Fruit fly (Drosophila melanogaster): ENCODE data around the gene CG14022.

CG14022 gene

dm6 chr2L:5300785-5301616 is 27.7 kb downstream of the CG14022 start:
- TF ChIP-seq CG13204 (GFP tag; optimal IDR thresholded peaks at IDR 0.05) (peak; percentile 89), CG34367 (tag; optimal IDR thresholded peaks at IDR 0.05) (no peak), CG14655 (GFP tag; optimal IDR thresholded peaks at IDR 0.05) (no peak), EcR (GFP tag; optimal IDR thresholded peaks at IDR 0.05) (peak; percentile 78), Snoo (tag; optimal IDR thresholded peaks at IDR 0.05) (no peak), CG17806 (tag; optimal IDR thresholded peaks at IDR 0.05) (no peak), Pif1B (GFP tag; optimal IDR thresholded peaks at IDR 0.05) (peak; percentile 4), Ets98B (GFP tag; IDR thresholded peaks at IDR 0.05) (peak; percentile 37; the same call in 1 of the 2 replicates)

- TF ChIP-seq EcR (GFP tag; optimal IDR thresholded peaks at IDR 0.05): peak; percentile 47
- no peak for TF ChIP-seq Pif1B (GFP tag; optimal IDR thresholded peaks at IDR 0.05)
- TF ChIP-seq fd96Ca (GFP tag; IDR thresholded peaks at IDR 0.05): no peak
These were observed 28.4 kb downstream of the CG14022 start for dm6 chr2L:5300237-5300668.

dm6 chr2L:5299628-5299986 is 29.1 kb downstream of the CG14022 start:
- TF ChIP-seq CG4496 (GFP tag; IDR thresholded peaks at IDR 0.05) (0 out of 3 replicates have a peak, but pooled peaks have one; percentile 1), Ets98B (GFP tag; IDR thresholded peaks at IDR 0.05) (no peak), gl (tag; optimal IDR thresholded peaks at IDR 0.05) (no peak)

dm6 chr2L:5298978-5299627 is 29.6 kb downstream of the CG14022 start:
- TF ChIP-seq CG4496 (GFP tag; IDR thresholded peaks at IDR 0.05) (peak; percentile 60; the same call in 2 of the 3 replicates), CG13204 (GFP tag; optimal IDR thresholded peaks at IDR 0.05) (no peak), CG15710 (tag; optimal IDR thresholded peaks at IDR 0.05) (peak; percentile 53), CG10348 (GFP tag; IDR thresholded peaks at IDR 0.05) (no peak), CG9948 (tag; optimal IDR thresholded peaks at IDR 0.05) (peak; percentile 42), Pif1A (GFP tag; optimal IDR thresholded peaks at IDR 0.05) (peak; percentile 73), EcR (GFP tag; optimal IDR thresholded peaks at IDR 0.05) (no peak), CG14655 (GFP tag; optimal IDR thresholded peaks at IDR 0.05) (peak; percentile 45), CG34367 (tag; optimal IDR thresholded peaks at IDR 0.05) (no peak), CG8301 (tag; optimal IDR thresholded peaks at IDR 0.05) (peak; percentile 54), CG17806 (tag; optimal IDR thresholded peaks at IDR 0.05) (peak; percentile 27), rn (GFP tag; IDR thresholded peaks at IDR 0.05) (no peak), CG12605 (GFP tag; IDR thresholded peaks at IDR 0.05) (no peak), CG8159 (tag; optimal IDR thresholded peaks at IDR 0.05) (peak; percentile 40), Pif1B (GFP tag; optimal IDR thresholded peaks at IDR 0.05) (peak; percentile 6), CG32121 (GFP tag; IDR thresholded peaks at IDR 0.05) (peak; percentile 73), Ets98B (GFP tag; IDR thresholded peaks at IDR 0.05) (no peak), fd96Ca (GFP tag; IDR thresholded peaks at IDR 0.05) (0 out of 3 replicates have a peak, but pooled peaks have one; percentile 27), D1 (tag; optimal IDR thresholded peaks at IDR 0.05) (no peak), gl (tag; optimal IDR thresholded peaks at IDR 0.05) (no peak), Snoo (tag; optimal IDR thresholded peaks at IDR 0.05) (peak; percentile 78)

- TF ChIP-seq CG34367 (tag; optimal IDR thresholded peaks at IDR 0.05) (no peak), gl (tag; optimal IDR thresholded peaks at IDR 0.05) (no peak), Pif1A (GFP tag; optimal IDR thresholded peaks at IDR 0.05) (no peak), CG4496 (GFP tag; IDR thresholded peaks at IDR 0.05) (no peak), Ets98B (GFP tag; IDR thresholded peaks at IDR 0.05) (no peak), CG8159 (tag; optimal IDR thresholded peaks at IDR 0.05) (no peak), CG32121 (GFP tag; IDR thresholded peaks at IDR 0.05) (no peak), CG8301 (tag; optimal IDR thresholded peaks at IDR 0.05) (no peak), Pif1B (GFP tag; optimal IDR thresholded peaks at IDR 0.05) (no peak)
These were observed 30.7 kb downstream of the CG14022 start for dm6 chr2L:5297961-5298311.

- TF ChIP-seq Snoo (tag; optimal IDR thresholded peaks at IDR 0.05): peak; percentile 91
- no peak for TF ChIP-seq CG9948 (tag; optimal IDR thresholded peaks at IDR 0.05)
- TF ChIP-seq CG34367 (tag; optimal IDR thresholded peaks at IDR 0.05): no peak
- peak; percentile 34; the same call in 1 of the 2 replicates for TF ChIP-seq CG32121 (GFP tag; IDR thresholded peaks at IDR 0.05)
- TF ChIP-seq D1 (tag; optimal IDR thresholded peaks at IDR 0.05): no peak
- peak; percentile 28 for TF ChIP-seq Pif1B (GFP tag; optimal IDR thresholded peaks at IDR 0.05)
- no peak for TF ChIP-seq rn (GFP tag; IDR thresholded peaks at IDR 0.05)
- no peak for TF ChIP-seq CG17806 (tag; optimal IDR thresholded peaks at IDR 0.05)
- no peak for TF ChIP-seq CG12605 (GFP tag; IDR thresholded peaks at IDR 0.05)
- TF ChIP-seq CG14655 (GFP tag; optimal IDR thresholded peaks at IDR 0.05): peak; percentile 54
- TF ChIP-seq CG15710 (tag; optimal IDR thresholded peaks at IDR 0.05): no peak
- TF ChIP-seq fd96Ca (GFP tag; IDR thresholded peaks at IDR 0.05): 0 out of 3 replicates have a peak, but pooled peaks have one; percentile 23
- TF ChIP-seq EcR (GFP tag; optimal IDR thresholded peaks at IDR 0.05): no peak
- no peak for TF ChIP-seq CG8159 (tag; optimal IDR thresholded peaks at IDR 0.05)
- TF ChIP-seq gl (tag; optimal IDR thresholded peaks at IDR 0.05): no peak
- TF ChIP-seq CG13204 (GFP tag; optimal IDR thresholded peaks at IDR 0.05): no peak
- 0 out of 2 replicates have a peak, but pooled peaks have one; percentile 25 for TF ChIP-seq Ets98B (GFP tag; IDR thresholded peaks at IDR 0.05)
- TF ChIP-seq CG4496 (GFP tag; IDR thresholded peaks at IDR 0.05): no peak
- TF ChIP-seq CG10348 (GFP tag; IDR thresholded peaks at IDR 0.05): no peak
- TF ChIP-seq Pif1A (GFP tag; optimal IDR thresholded peaks at IDR 0.05): peak; percentile 4
- TF ChIP-seq CG8301 (tag; optimal IDR thresholded peaks at IDR 0.05): peak; percentile 83
These were observed 31.3 kb downstream of the CG14022 start for dm6 chr2L:5297289-5297960.

Data from whole organism, pupa.